Worm (Caenorhabditis elegans): ENCODE measurements around the gene acds-10.

DNA sequence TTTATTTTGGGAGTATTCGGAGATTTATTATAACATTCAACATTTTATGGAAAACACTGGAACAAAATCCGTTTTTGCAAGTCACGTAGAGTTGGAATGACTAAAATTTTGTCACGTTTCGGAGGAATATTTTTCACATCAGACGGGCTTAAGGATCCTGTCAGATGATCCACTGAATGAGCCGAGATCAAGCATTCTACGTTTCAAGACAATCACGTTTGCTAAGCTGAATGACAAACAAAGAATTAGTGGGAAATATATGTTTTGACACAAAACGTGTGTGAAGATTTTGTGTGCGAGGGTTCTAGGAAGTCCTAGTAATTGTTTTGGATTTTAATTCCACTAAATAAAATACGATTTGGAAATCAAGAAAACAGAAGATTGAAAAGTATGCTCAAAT lies 8.2 kb upstream of the acds-10 start:
- TF ChIP-seq W03F9.2 (tag; optimal IDR thresholded peaks at IDR 0.05) (no peak), dao-5 (tag; optimal IDR thresholded peaks at IDR 0.05) (no peak)

Measured in whole organism, L4/young adult.